Worm (Caenorhabditis elegans) whole organism, late embryonic: ENCODE measurements around the gene kmo-2.

Source experiments
- F13H6.1 ChIP-seq: sonication (generic microtip); optimal IDR thresholded peaks from 2 replicates; lab custom pipeline; 2016; ENCODE audit warnings: missing genetic modification characterization, missing compliant biosample characterization
- K02D7.2 ChIP-seq: sonication (generic microtip); optimal IDR thresholded peaks from 2 replicates; lab custom pipeline; 2017; ENCODE audit warnings: mild to moderate bottlenecking, missing genetic modification characterization, missing compliant biosample characterization
- Y22D7AL.16 ChIP-seq: sonication (generic microtip); optimal IDR thresholded peaks from 2 replicates; lab custom pipeline; 2016; ENCODE audit warnings: missing genetic modification characterization, missing compliant biosample characterization
- ceh-14 ChIP-seq: sonication (generic microtip); optimal IDR thresholded peaks from 2 replicates; lab custom pipeline; 2016; ENCODE audit warnings: missing genotype, missing genetic modification characterization, missing compliant biosample characterization
- ceh-19 ChIP-seq: fragments of 200-800 bp; sonication (Bioruptor generic); optimal IDR thresholded peaks from 2 replicates; lab custom pipeline; 2018; ENCODE audit warnings: mild to moderate bottlenecking, missing genetic modification characterization, missing compliant biosample characterization
- ceh-22 ChIP-seq: sonication (generic microtip); optimal IDR thresholded peaks from 2 replicates; lab custom pipeline; 2017; ENCODE audit warnings: missing biosample characterization, missing genetic modification characterization
- ceh-24 ChIP-seq: sonication (generic microtip); optimal IDR thresholded peaks from 2 replicates; lab custom pipeline; 2016; ENCODE audit warnings: mild to moderate bottlenecking, missing genetic modification characterization, missing compliant biosample characterization
- ceh-30 ChIP-seq: fragments of 150-350 bp; optimal IDR thresholded peaks from 2 replicates; lab custom pipeline; 2014; ENCODE audit warnings: missing biosample characterization, missing genetic modification characterization
- ceh-31 ChIP-seq: sonication (generic microtip); optimal IDR thresholded peaks from 2 replicates; lab custom pipeline; 2016; ENCODE audit warnings: missing genetic modification characterization, missing compliant biosample characterization
- ceh-48 ChIP-seq: sonication (generic microtip); optimal IDR thresholded peaks from 2 replicates; lab custom pipeline; 2016; ENCODE audit warnings: missing genetic modification characterization, inconsistent platforms, missing compliant biosample characterization
- ceh-6 ChIP-seq: fragments of 200-800 bp; sonication (Bioruptor generic); optimal IDR thresholded peaks from 2 replicates; lab custom pipeline; 2018; ENCODE audit warnings: mild to moderate bottlenecking, missing genetic modification characterization, missing compliant biosample characterization
- ceh-9 ChIP-seq: sonication (generic microtip); optimal IDR thresholded peaks from 2 replicates; lab custom pipeline; 2016; ENCODE audit warnings: mild to moderate bottlenecking, missing genetic modification characterization, inconsistent platforms, missing compliant biosample characterization
- dmd-4 ChIP-seq: sonication (generic microtip); optimal IDR thresholded peaks from 2 replicates; lab custom pipeline; 2016; ENCODE audit warnings: borderline replicate concordance, missing genetic modification characterization, missing compliant biosample characterization
- dve-1 ChIP-seq: sonication (generic microtip); optimal IDR thresholded peaks from 2 replicates; lab custom pipeline; 2017; ENCODE audit warnings: antibody characterized with exemption, mild to moderate bottlenecking, missing genetic modification characterization, missing compliant biosample characterization
- elt-2 ChIP-seq: sonication (generic microtip); optimal IDR thresholded peaks from 2 replicates; lab custom pipeline; 2016; ENCODE audit warnings: missing genetic modification reagents, missing genetic modification characterization, missing compliant biosample characterization
- ets-4 ChIP-seq: sonication (generic microtip); optimal IDR thresholded peaks from 2 replicates; lab custom pipeline; 2016; ENCODE audit warnings: missing genetic modification characterization, missing compliant biosample characterization
- eyg-1 ChIP-seq: sonication (generic microtip); optimal IDR thresholded peaks from 2 replicates; lab custom pipeline; 2016; ENCODE audit warnings: missing genotype, missing genetic modification characterization, missing compliant biosample characterization
- fkh-10 ChIP-seq: fragments of 150-350 bp; optimal IDR thresholded peaks from 2 replicates; lab custom pipeline; 2014; ENCODE audit warnings: missing biosample characterization, missing genetic modification reagents, missing genetic modification characterization
- hlh-13 ChIP-seq: fragments of 200-800 bp; sonication (Bioruptor generic); optimal IDR thresholded peaks from 2 replicates; lab custom pipeline; 2018; ENCODE audit warnings: mild to moderate bottlenecking, missing genetic modification characterization, missing compliant biosample characterization
- hlh-6 ChIP-seq: sonication (generic microtip); optimal IDR thresholded peaks from 2 replicates; lab custom pipeline; 2016; ENCODE audit warnings: missing genotype, missing genetic modification characterization, missing compliant biosample characterization
- hlh-8 ChIP-seq: sonication (generic microtip); optimal IDR thresholded peaks from 2 replicates; lab custom pipeline; 2016; ENCODE audit warnings: missing genotype, missing genetic modification characterization, missing compliant biosample characterization
- lim-6 ChIP-seq: sonication (generic microtip); optimal IDR thresholded peaks from 2 replicates; lab custom pipeline; 2016; ENCODE audit warnings: missing genetic modification characterization, missing compliant biosample characterization
- madf-2 ChIP-seq: sonication (generic microtip); optimal IDR thresholded peaks from 2 replicates; lab custom pipeline; 2017; ENCODE audit warnings: missing genetic modification characterization, missing compliant biosample characterization
- mec-3 ChIP-seq: sonication (generic microtip); optimal IDR thresholded peaks from 2 replicates; lab custom pipeline; 2016; ENCODE audit warnings: borderline replicate concordance, missing genetic modification characterization, missing compliant biosample characterization
- nhr-11 ChIP-seq: fragments of 150-350 bp; optimal IDR thresholded peaks from 2 replicates; lab custom pipeline; 2014; ENCODE audit warnings: missing biosample characterization, missing genetic modification characterization
- nhr-232 ChIP-seq: sonication (generic microtip); optimal IDR thresholded peaks from 2 replicates; lab custom pipeline; 2016; ENCODE audit warnings: missing genetic modification characterization, missing compliant biosample characterization
- npax-4 ChIP-seq: sonication (generic microtip); optimal IDR thresholded peaks from 2 replicates; lab custom pipeline; 2016; ENCODE audit warnings: missing genetic modification characterization, missing compliant biosample characterization
- pag-3 ChIP-seq: sonication (generic microtip); optimal IDR thresholded peaks from 2 replicates; lab custom pipeline; 2016; ENCODE audit warnings: missing compliant biosample characterization, missing genetic modification characterization, borderline replicate concordance
- pat-9 ChIP-seq: fragments of 200-800 bp; sonication (Bioruptor generic); optimal IDR thresholded peaks from 2 replicates; lab custom pipeline; 2018; ENCODE audit warnings: mild to moderate bottlenecking, missing genetic modification characterization, moderate library complexity, missing compliant biosample characterization
- pha-4 ChIP-seq: fragments of 150-350 bp; optimal IDR thresholded peaks from 2 replicates; lab custom pipeline; 2018; ENCODE audit warnings: missing biosample characterization, missing genetic modification reagents, missing genetic modification characterization
- rnt-1 ChIP-seq: sonication (generic microtip); optimal IDR thresholded peaks from 2 replicates; lab custom pipeline; 2016; ENCODE audit warnings: missing genetic modification characterization, missing compliant biosample characterization
- sdc-2 ChIP-seq: sonication (generic microtip); optimal IDR thresholded peaks from 2 replicates; lab custom pipeline; 2016; ENCODE audit warnings: missing genotype, missing genetic modification characterization, missing compliant biosample characterization
- sox-2 ChIP-seq: fragments of 200-800 bp; sonication (Bioruptor generic); IDR thresholded peaks from 2 replicates; pipeline ENCODE4 v1.3.6; 2022; ENCODE audit warnings: missing genetic modification reagents, missing genetic modification characterization, missing compliant biosample characterization
- syd-9 ChIP-seq: sonication (generic microtip); optimal IDR thresholded peaks from 2 replicates; lab custom pipeline; 2016; ENCODE audit warnings: mild to moderate bottlenecking, missing genetic modification characterization, moderate library complexity, missing compliant biosample characterization
- tbx-7 ChIP-seq: sonication (generic microtip); optimal IDR thresholded peaks from 2 replicates; lab custom pipeline; 2016; ENCODE audit warnings: missing genotype, missing genetic modification characterization, missing compliant biosample characterization
- unc-3 ChIP-seq, 2 experiments: fragments of 200-800 bp in 1 of 2; sonication (Bioruptor generic) in 1 of 2; sonication (generic microtip) in 1 of 2; conservative IDR thresholded peaks in 1 of 2; optimal IDR thresholded peaks in 1 of 2; 2 replicates each; pipeline versions ENCODE4 v1.3.6 to Lab custom; 2016 to 2022; ENCODE audit warnings: missing compliant biosample characterization in 2 of 2, missing genetic modification characterization in 2 of 2, missing genetic modification reagents in 1 of 2
- unc-55 ChIP-seq: sonication (generic microtip); optimal IDR thresholded peaks from 2 replicates; lab custom pipeline; 2017; ENCODE audit warnings: missing biosample characterization, missing genetic modification reagents, missing genetic modification characterization
- zip-5 ChIP-seq: sonication (generic microtip); optimal IDR thresholded peaks from 2 replicates; lab custom pipeline; 2016; ENCODE audit warnings: missing genetic modification characterization, missing compliant biosample characterization
- ztf-16 ChIP-seq: sonication (generic microtip); optimal IDR thresholded peaks from 2 replicates; lab custom pipeline; 2017; ENCODE audit warnings: missing genetic modification characterization, missing compliant biosample characterization

The kmo-2 gene

ce11 chrV:12098123-12098522 is 29.8 kb upstream of the kmo-2 start, which contains the start of gene nhr-209:
TSS of gene nhr-209 (plus strand) at chrV:12098149.
- TF ChIP-seq unc-55 (GFP tag; lab: Kevin White, UChicago) (no peak), ceh-14 (tag; lab: Kevin White, UChicago) (no peak), ceh-22 (tag; lab: Kevin White, UChicago) (no peak), sdc-2 (tag; lab: Kevin White, UChicago) (no peak), npax-4 (tag; lab: Kevin White, UChicago) (no peak), nhr-232 (tag; lab: Kevin White, UChicago) (no peak), hlh-6 (tag; lab: Kevin White, UChicago) (no peak), hlh-8 (tag; lab: Kevin White, UChicago) (no peak), eyg-1 (no peak), ets-4 (tag; lab: Kevin White, UChicago) (no peak), ceh-6 (no peak), zip-5 (tag; lab: Kevin White, UChicago) (no peak), pat-9 (tag; lab: Kevin White, UChicago) (no peak)
- TF ChIP-seq, all 69 proteins: peak for 0

ce11 chrV:12095865-12096264 is 27.5 kb upstream of the kmo-2 start, which contains the start of gene nhr-207:
TSS of gene nhr-207 (plus strand) at chrV:12096146.
- no peak for TF ChIP-seq syd-9 (tag; lab: Kevin White, UChicago)
- TF ChIP-seq hlh-13 (GFP tag; lab: Kevin White, UChicago), result no peak
- no peak for TF ChIP-seq K02D7.2 (tag; lab: Kevin White, UChicago)
- no peak for TF ChIP-seq pat-9 (tag; lab: Kevin White, UChicago)
- TF ChIP-seq fkh-10 (GFP tag; lab: Kevin White, UChicago), result no peak
- TF ChIP-seq ceh-9 (tag; lab: Kevin White, UChicago), result no peak
- no peak for TF ChIP-seq dmd-4
- no peak for TF ChIP-seq dve-1 (tag; lab: Kevin White, UChicago)
- TF ChIP-seq ceh-31 (tag; lab: Kevin White, UChicago), result no peak
- TF ChIP-seq ceh-6, result no peak
- no peak for TF ChIP-seq mec-3 (tag; lab: Kevin White, UChicago)
- TF ChIP-seq rnt-1 (tag; lab: Kevin White, UChicago), result no peak
- no peak for TF ChIP-seq tbx-7 (tag; lab: Kevin White, UChicago)
- no peak for TF ChIP-seq pha-4
- TF ChIP-seq F13H6.1 (tag; lab: Kevin White, UChicago), result no peak
- no peak for TF ChIP-seq unc-3 (GFP tag; conservative IDR thresholded peaks at IDR 0.05; lab: Robert Waterston, UW)
- no peak for TF ChIP-seq unc-3 (tag; optimal IDR thresholded peaks at IDR 0.05; lab: Kevin White, UChicago)
- TF ChIP-seq ceh-24 (tag; lab: Kevin White, UChicago), result no peak
- TF ChIP-seq madf-2 (tag; lab: Kevin White, UChicago), result no peak
- no peak for TF ChIP-seq ceh-19 (GFP tag; lab: Kevin White, UChicago)
- no peak for TF ChIP-seq lim-6 (tag; lab: Kevin White, UChicago)

ce11 chrV:12094030-12094429 is 25.7 kb upstream of the kmo-2 start, which contains the start of gene nhr-208:
TSS of gene nhr-208 (plus strand) at chrV:12094317.
- TF ChIP-seq sox-2 (no peak), unc-3 (GFP tag; conservative IDR thresholded peaks at IDR 0.05; lab: Robert Waterston, UW) (no peak), unc-3 (tag; optimal IDR thresholded peaks at IDR 0.05; lab: Kevin White, UChicago) (no peak), unc-55 (GFP tag; lab: Kevin White, UChicago) (no peak), ceh-30 (tag; lab: Kevin White, UChicago) (no peak), hlh-8 (tag; lab: Kevin White, UChicago) (no peak), nhr-11 (no peak), ceh-9 (tag; lab: Kevin White, UChicago) (no peak), pag-3 (tag; lab: Kevin White, UChicago) (no peak), ceh-48 (tag; lab: Kevin White, UChicago) (no peak), madf-2 (tag; lab: Kevin White, UChicago) (no peak)

- TF ChIP-seq elt-2 (no peak), ztf-16 (tag; lab: Kevin White, UChicago) (no peak), Y22D7AL.16 (no peak)
- TF ChIP-seq, all 69 proteins: peak for 0
These were observed 23.4 kb upstream of the kmo-2 start, which contains the start of gene nhr-206 for ce11 chrV:12091759-12092158. TSS of gene nhr-206 (plus strand) at chrV:12092006.
